Worm (Caenorhabditis elegans): ENCODE data around the gene tank-1.

DNA sequence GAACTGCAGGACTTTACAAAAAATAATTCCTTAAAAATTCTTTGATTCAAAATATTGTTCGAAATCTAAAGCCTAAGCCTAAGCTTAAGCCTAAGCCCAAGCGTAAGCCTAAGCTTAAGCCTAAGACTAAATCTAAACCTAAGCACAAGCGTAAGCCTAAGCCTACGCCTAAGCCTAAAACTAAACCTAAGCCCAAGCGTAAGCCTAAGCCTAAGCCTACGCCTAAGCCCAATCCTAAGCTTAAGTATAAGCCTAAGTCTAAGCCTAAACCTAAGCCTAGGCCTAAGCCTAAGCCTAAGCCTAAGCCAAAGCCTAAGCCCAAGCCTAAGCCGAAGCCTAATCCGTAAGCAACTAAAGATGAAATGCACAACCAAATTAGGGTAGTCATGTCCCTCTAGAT lies 55.0 kb downstream of the tank-1 start:
- TF ChIP-seq dao-5 (tag; optimal IDR thresholded peaks at IDR 0.05) (no peak), him-1 (tag; optimal IDR thresholded peaks at IDR 0.05) (no peak)

All from whole organism, L4/young adult.